Worm (Caenorhabditis elegans) whole organism, dauer: ENCODE results near the gene cutl-3.
"Not testable (repeated sequence)": the region's sequence is repeated elsewhere in the genome, so short reads cannot be mapped to it uniquely, and the experiment has no call there.

Experiments used
- unc-62 ChIP-seq: sonication (generic microtip); optimal IDR thresholded peaks from 2 replicates; lab custom pipeline; 2017; ENCODE audit warnings: missing biosample characterization, missing genetic modification reagents, missing genetic modification characterization

Gene cutl-3

DNA sequence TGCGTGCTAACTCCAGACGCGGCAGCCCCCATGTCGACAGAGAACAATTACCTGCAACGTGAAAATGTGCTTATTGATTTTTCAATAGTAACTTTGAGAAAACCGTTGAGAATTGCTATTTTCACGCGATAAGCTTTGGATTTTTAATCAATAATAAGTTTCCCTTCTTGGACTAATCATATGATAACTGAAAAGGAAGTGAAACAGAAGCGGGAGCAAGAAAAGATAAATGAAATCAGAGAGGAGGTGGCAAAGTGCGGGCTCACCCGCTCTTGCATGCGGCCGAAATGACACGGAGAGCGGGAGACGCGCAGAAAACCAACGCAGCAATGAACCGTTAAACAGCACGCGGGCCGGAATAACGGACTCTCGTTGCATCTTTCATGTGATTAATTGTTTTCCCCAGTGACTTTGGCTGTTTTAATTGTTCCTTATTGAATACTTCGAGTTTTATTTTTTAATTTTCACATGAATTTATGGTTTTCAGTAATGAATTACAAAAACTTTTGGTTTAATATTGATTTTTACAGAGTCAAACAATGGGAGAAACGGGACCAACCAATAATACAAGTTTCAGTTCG is 28.7 kb downstream of the cutl-3 start, which contains the start of the genes flwr-1 and tbc-1:
Gene flwr-1 (minus strand): TSS at position 51 of the 581 bp plus-strand sequence.
Gene tbc-1 (plus strand): TSS at position 531 of the 581 bp plus-strand sequence.
- no peak for TF ChIP-seq unc-62

ce11 chrX:14969615-14970014 is 29.4 kb downstream of the cutl-3 start:
- no peak for TF ChIP-seq unc-62

DNA sequence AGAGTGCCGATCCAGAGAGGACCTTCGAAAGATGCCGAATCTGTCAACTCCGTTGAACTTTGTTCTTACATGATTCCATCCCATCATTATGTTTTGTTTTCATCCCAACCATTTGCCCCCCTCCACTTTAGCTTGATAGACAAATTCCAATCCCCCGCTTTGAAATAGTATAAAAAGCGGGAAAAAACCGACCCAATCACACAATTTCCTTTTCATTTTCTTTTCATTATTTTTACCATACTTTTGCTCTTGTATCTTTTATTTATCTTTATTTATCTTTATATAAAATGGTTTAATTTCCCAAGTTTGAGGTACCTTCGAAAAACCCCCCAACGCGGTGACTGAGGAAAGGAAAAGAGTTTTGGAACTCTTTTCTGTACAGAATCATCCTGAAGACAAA is 32.5 kb downstream of the cutl-3 start, which contains the start of gene F20D1.22:
Gene F20D1.22 (plus strand): TSS at position 301 of the 400 bp plus-strand sequence.
- not testable (repeated sequence) for TF ChIP-seq unc-62

DNA sequence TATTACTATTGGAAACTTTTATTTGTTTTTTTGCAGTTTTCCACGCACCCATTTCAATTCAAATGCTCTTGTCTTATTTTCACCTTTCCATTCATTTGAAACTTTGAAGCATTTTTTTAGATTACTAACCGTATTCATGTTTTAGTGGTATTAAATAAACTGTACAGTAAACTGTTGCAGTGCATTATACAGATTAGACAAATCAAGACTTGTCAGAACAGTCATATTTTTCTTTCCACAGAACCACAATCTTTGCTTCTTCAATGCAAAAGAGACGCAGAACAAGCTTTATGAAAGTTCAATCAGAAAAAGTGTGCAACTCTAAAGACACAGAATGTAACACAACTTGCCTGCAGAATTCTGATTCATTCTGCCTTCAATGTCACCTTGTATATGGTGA is 33.2 kb downstream of the cutl-3 start, which contains the start of gene F45B8.5:
Gene F45B8.5 (plus strand): TSS at position 301 of the 400 bp plus-strand sequence.
- no peak for TF ChIP-seq unc-62

- TF ChIP-seq unc-62: no peak
Observed at ce11 chrX:14964253-14964652, 34.7 kb downstream of the cutl-3 start, which contains the start of gene rgs-11. Gene rgs-11 (plus strand): TSS chrX:14964553.

DNA sequence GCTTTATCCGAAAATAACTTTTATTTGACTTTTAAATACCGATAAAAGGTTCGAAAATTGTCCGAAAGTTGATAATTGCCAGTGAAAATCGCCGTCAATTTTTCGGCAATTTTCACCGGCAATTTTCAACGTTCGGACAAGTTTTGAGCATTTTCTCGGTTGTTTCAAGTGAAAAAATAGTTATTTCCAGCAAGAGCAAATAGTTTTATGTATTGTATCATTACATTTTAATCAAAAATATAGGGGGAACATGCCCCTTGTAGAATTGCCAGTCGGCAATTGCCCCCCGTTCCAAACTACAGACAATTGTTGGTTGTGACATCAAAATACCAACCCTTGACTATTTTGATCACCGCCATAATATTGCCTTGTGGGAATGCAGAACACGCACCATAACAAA is 36.5 kb downstream of the cutl-3 start, which contains the start of gene rgs-10:
Gene rgs-10 (plus strand): TSS at position 301 of the 400 bp plus-strand sequence.
- TF ChIP-seq unc-62: no peak

- no peak for TF ChIP-seq unc-62
Observed at ce11 chrX:14961471-14961870, 37.5 kb downstream of the cutl-3 start, which contains the start of gene idpp-3. Gene idpp-3 (minus strand): TSS chrX:14961571.

ce11 chrX:14960841-14961240 is 38.2 kb downstream of the cutl-3 start:
- TF ChIP-seq unc-62: no peak

DNA sequence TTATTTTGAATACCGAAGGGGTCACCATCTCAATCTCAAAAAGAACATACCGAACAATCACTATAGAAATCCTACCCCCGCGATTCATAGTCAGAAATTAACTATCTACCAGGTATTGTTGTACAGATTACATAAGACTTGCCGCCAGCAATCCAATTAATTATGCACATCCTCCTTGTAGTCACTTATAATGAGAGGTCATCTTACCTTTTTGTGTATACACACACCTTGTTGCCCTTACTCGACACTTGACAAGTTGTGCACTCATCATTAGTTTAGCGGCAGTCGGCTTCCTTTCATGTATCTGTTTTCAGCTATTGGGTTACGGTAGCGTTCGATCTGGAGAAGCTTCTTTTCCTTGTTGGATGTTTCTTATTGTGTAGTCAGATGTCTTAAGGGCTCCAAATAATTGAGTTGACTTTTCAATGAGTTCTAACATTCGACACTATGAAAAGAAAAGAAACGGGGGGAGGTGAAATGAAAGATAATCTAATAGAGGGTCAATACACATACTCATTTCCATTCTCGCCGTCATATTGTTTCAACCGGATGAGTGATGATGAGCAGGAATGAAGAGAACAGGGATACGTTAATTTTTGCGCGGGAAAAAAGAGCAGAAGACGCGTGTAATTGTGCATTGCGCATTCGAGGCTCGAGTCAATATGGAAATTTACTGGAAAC is 39.5 kb downstream of the cutl-3 start:
- no peak for TF ChIP-seq unc-62

DNA sequence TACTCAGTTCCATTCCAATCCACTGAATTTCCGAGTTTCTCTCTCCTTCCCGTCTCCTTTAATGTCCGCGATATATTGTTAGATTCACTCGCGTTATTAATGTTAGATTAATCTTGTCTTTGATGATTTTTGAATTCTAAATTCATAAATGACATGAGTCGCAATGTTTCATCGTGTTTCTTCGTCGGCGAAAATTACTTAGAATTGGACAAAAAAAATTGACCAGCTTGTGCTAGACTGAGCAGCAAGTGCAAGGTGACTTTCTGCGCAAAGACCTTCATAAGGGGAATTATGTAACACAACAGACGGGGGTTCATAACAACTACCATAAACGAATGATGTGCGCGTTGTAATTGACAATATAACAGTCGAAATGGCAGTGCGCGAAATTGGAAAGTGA is 40.6 kb downstream of the cutl-3 start:
- TF ChIP-seq unc-62: no peak

- no peak for TF ChIP-seq unc-62
Observed at ce11 chrX:14957176-14957575, 41.8 kb downstream of the cutl-3 start.

- no peak for TF ChIP-seq unc-62
Observed at ce11 chrX:14954548-14954947, 44.5 kb downstream of the cutl-3 start, which contains the start of gene pag-3. Gene pag-3 (minus strand): TSS chrX:14954648.

DNA sequence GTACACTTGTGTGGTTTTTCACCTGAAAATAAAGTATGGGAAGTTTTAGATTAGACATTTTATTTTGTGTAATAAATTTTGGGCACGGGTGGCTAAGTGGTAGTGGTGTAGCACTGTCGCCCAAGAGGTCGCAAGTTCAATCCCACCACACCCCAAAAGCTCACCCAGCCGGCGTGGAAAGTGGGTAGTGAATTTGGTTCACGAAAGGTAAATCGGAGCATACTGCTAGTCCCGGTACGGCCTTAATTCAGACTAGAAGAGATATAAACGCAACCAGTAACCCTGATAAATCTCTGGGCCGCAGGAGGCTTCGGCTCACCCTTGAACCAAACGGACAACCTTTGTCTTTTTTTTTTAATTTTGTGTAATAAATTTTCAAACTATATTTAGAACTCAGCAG is 47.2 kb downstream of the cutl-3 start:
- no peak for TF ChIP-seq unc-62

ce11 chrX:14947355-14947668 is 51.7 kb downstream of the cutl-3 start:
- no peak for TF ChIP-seq unc-62

- no peak for TF ChIP-seq unc-62
Observed at ce11 chrX:14946464-14947354, 52.3 kb downstream of the cutl-3 start.

ce11 chrX:14946217-14946463 is 52.9 kb downstream of the cutl-3 start, which contains the start of gene mrp-5:
Gene mrp-5 (minus strand): TSS chrX:14946317.
- no peak for TF ChIP-seq unc-62
